Fruit fly (Drosophila melanogaster): Measurements from ENCODE around the gene CG15533.

The CG15533 gene

dm6 chr3R:30461608-30462243, 33.1 kb downstream of the CG15533 start:
- peak; percentile 45 for TF ChIP-seq Sox102F (GFP tag; optimal IDR thresholded peaks at IDR 0.05)
- peak; percentile 52 for TF ChIP-seq CG3032 (tag; optimal IDR thresholded peaks at IDR 0.05)
- peak; percentile 49 for TF ChIP-seq CG3919 (GFP tag; optimal IDR thresholded peaks at IDR 0.05)
- TF ChIP-seq CG1621 (tag; optimal IDR thresholded peaks at IDR 0.05) = peak; percentile 46
- peak; percentile 62 for TF ChIP-seq CG10631 (GFP tag; optimal IDR thresholded peaks at IDR 0.05)
- peak; percentile 26 for TF ChIP-seq fd85E (GFP tag; optimal IDR thresholded peaks at IDR 0.05)
- no peak for TF ChIP-seq Blimp-1 (GFP tag; optimal IDR thresholded peaks at IDR 0.05)
- peak; percentile 25 for TF ChIP-seq CG9139 (GFP tag; optimal IDR thresholded peaks at IDR 0.05)
- peak; percentile 31 for TF ChIP-seq CG31627 (GFP tag; optimal IDR thresholded peaks at IDR 0.05)
- TF ChIP-seq OdsH (GFP tag; optimal IDR thresholded peaks at IDR 0.05) = peak; percentile 61
- TF ChIP-seq CG4318 (GFP tag; optimal IDR thresholded peaks at IDR 0.05) = no peak
- TF ChIP-seq CG16779 (tag; optimal IDR thresholded peaks at IDR 0.05) = peak; percentile 18
- TF ChIP-seq CG6808 (GFP tag; optimal IDR thresholded peaks at IDR 0.05) = peak; percentile 65
- peak; percentile 43 for TF ChIP-seq spab (GFP tag; optimal IDR thresholded peaks at IDR 0.05)
- peak; percentile 98 for TF ChIP-seq svp (GFP tag)
- no peak for TF ChIP-seq CG11294 (GFP tag; IDR thresholded peaks at IDR 0.05)
- peak; percentile 51 for TF ChIP-seq CG6792 (GFP tag; optimal IDR thresholded peaks at IDR 0.05)
- TF ChIP-seq CG11762 (GFP tag; optimal IDR thresholded peaks at IDR 0.05; ENCODE audit: insufficient read depth) = peak; percentile 43
- TF ChIP-seq Hr4 (GFP tag; optimal IDR thresholded peaks at IDR 0.05) = peak; percentile 54
- TF ChIP-seq CG15336 (GFP tag; IDR thresholded peaks at IDR 0.05) = peak; percentile 67
- peak; percentile 88 for TF ChIP-seq CG6854 (GFP tag; optimal IDR thresholded peaks at IDR 0.05)
- TF ChIP-seq dac (GFP tag; optimal IDR thresholded peaks at IDR 0.05) = no peak
- TF ChIP-seq Ets96B (tag; optimal IDR thresholded peaks at IDR 0.05) = peak; percentile 53
- peak; percentile 22 for TF ChIP-seq Sox15 (GFP tag; optimal IDR thresholded peaks at IDR 0.05)
- TF ChIP-seq CG8119 (GFP tag; IDR thresholded peaks at IDR 0.05) = peak; percentile 54; the same call in 1 of the 3 replicates
- TF ChIP-seq CG6276 (GFP tag; optimal IDR thresholded peaks at IDR 0.05) = peak; percentile 48
- peak in 1 of 2 experiments; percentile 29 for TF ChIP-seq salr (GFP tag; optimal IDR thresholded peaks at IDR 0.05)
- TF ChIP-seq lz (GFP tag; optimal IDR thresholded peaks at IDR 0.05) = peak; percentile 24
- peak; percentile 45 for TF ChIP-seq Lpt (GFP tag; optimal IDR thresholded peaks at IDR 0.05)
- TF ChIP-seq ss (GFP tag; optimal IDR thresholded peaks at IDR 0.05) = peak; percentile 41 to 65
- peak; percentile 58 for TF ChIP-seq pdm3 (GFP tag; optimal IDR thresholded peaks at IDR 0.05)
- no peak for TF ChIP-seq Hr38 (GFP tag; optimal IDR thresholded peaks at IDR 0.05)
- peak; percentile 16 for TF ChIP-seq fd59A (GFP tag; optimal IDR thresholded peaks at IDR 0.05)
- peak; percentile 6 for TF ChIP-seq cyc (GFP tag; optimal IDR thresholded peaks at IDR 0.05)
- TF ChIP-seq dsx (GFP tag; optimal IDR thresholded peaks at IDR 0.05; ENCODE audit: poor library complexity, severe bottlenecking) = peak; percentile 52
- TF ChIP-seq Eip75B (GFP tag; optimal IDR thresholded peaks at IDR 0.05) = peak; percentile 45
- TF ChIP-seq Eip78C (GFP tag) = peak; percentile 92
- TF ChIP-seq Hr39 (GFP tag; optimal IDR thresholded peaks at IDR 0.05) = peak; percentile 27
- peak; percentile 57 for TF ChIP-seq CG34406 (GFP tag; optimal IDR thresholded peaks at IDR 0.05)
- peak; percentile 71 for TF ChIP-seq CG6163 (GFP tag; IDR thresholded peaks at IDR 0.05)
- peak; percentile 62 for TF ChIP-seq achi (GFP tag; optimal IDR thresholded peaks at IDR 0.05)
- peak; percentile 59 for TF ChIP-seq Met (GFP tag; optimal IDR thresholded peaks at IDR 0.05)
- TF ChIP-seq CG10669 (GFP tag; optimal IDR thresholded peaks at IDR 0.05) = peak; percentile 61
- TF ChIP-seq CG32006 (GFP tag; optimal IDR thresholded peaks at IDR 0.05) = peak; percentile 71
- no peak for TF ChIP-seq fkh (GFP tag; optimal IDR thresholded peaks at IDR 0.05)
- TF ChIP-seq CG7368 (GFP tag; optimal IDR thresholded peaks at IDR 0.05) = peak; percentile 24
- no peak for TF ChIP-seq Eip93F (GFP tag; optimal IDR thresholded peaks at IDR 0.05)
- peak; percentile 71 for TF ChIP-seq eg (GFP tag; IDR thresholded peaks at IDR 0.05)
- TF ChIP-seq net (GFP tag; optimal IDR thresholded peaks at IDR 0.05) = peak; percentile 36
- TF ChIP-seq Gug (GFP tag; IDR thresholded peaks at IDR 0.05) = no peak
- TF ChIP-seq Sox14 (GFP tag; optimal IDR thresholded peaks at IDR 0.05) = peak; percentile 48

Data from whole organism, prepupa.